Worm (Caenorhabditis elegans): ENCODE results near the gene ZK1010.2.
A peak's percentile ranks its signal among the peaks of the same experiment; 100 is the strongest.

ZK1010.2 gene

ce11 chrIII:13005161-13005560, 27.5 kb upstream of the ZK1010.2 start, which contains the start of gene snf-7:
snf-7 (plus strand) TSS chrIII:13005461.
- peak; percentile 36 for TF ChIP-seq ceh-28 (tag; optimal IDR thresholded peaks at IDR 0.05)
- TF ChIP-seq F49E8.2 (tag; optimal IDR thresholded peaks at IDR 0.05; ENCODE audit: borderline replicate concordance), result no peak
- no peak for TF ChIP-seq egl-43 (GFP tag; IDR thresholded peaks at IDR 0.05)
- no peak for TF ChIP-seq duxl-1 (tag; optimal IDR thresholded peaks at IDR 0.05; ENCODE audit: poor library complexity)

- no peak for TF ChIP-seq madf-5 (GFP tag; IDR thresholded peaks at IDR 0.05)
- peak in 1 of 2 experiments; percentile 9 for TF ChIP-seq unc-62 (GFP tag; optimal IDR thresholded peaks at IDR 0.05 in 1 of 2)
- no peak for TF ChIP-seq unc-62 (tag; optimal IDR thresholded peaks at IDR 0.05)
Measured at ce11 chrIII:13004316-13004715, 26.7 kb upstream of the ZK1010.2 start.

ce11 chrIII:13002098-13002497, 24.4 kb upstream of the ZK1010.2 start, which contains the start of gene ZK1010.10:
ZK1010.10 (plus strand) TSS chrIII:13002383.
- no peak for TF ChIP-seq nhr-28 (tag; optimal IDR thresholded peaks at IDR 0.05)
- no peak for TF ChIP-seq nhr-42 (GFP tag; IDR thresholded peaks at IDR 0.05)
- TF ChIP-seq hmg-1.1 (GFP tag; IDR thresholded peaks at IDR 0.05), result peak; percentile 58; the same call in 1 of the 2 replicates
- peak; percentile 6 for TF ChIP-seq jun-1 (tag; optimal IDR thresholded peaks at IDR 0.05)
- TF ChIP-seq Y48G9A.11 (GFP tag; IDR thresholded peaks at IDR 0.05), result no peak
- peak in 1 of 2 experiments; percentile 10 for TF ChIP-seq mdl-1 (tag; optimal IDR thresholded peaks at IDR 0.05)
- peak; percentile 43 for TF ChIP-seq nhr-6 (tag; optimal IDR thresholded peaks at IDR 0.05)
- peak; percentile 11 for TF ChIP-seq fkh-10 (GFP tag; optimal IDR thresholded peaks at IDR 0.05)
- TF ChIP-seq dmd-6 (GFP tag; IDR thresholded peaks at IDR 0.05), result peak; percentile 29; the same call in 1 of the 2 replicates
- TF ChIP-seq rbr-2 (tag; optimal IDR thresholded peaks at IDR 0.05), result peak; percentile 34
- no peak for TF ChIP-seq nhr-48 (tag; optimal IDR thresholded peaks at IDR 0.05)
- no peak for TF ChIP-seq lin-29 (GFP tag; IDR thresholded peaks at IDR 0.05)
- TF ChIP-seq aha-1 (tag), result peak; percentile 2
- TF ChIP-seq mes-2 (tag; optimal IDR thresholded peaks at IDR 0.05; ENCODE audit: poor library complexity, severe bottlenecking), result peak; percentile 66
- TF ChIP-seq lsy-2 (tag; optimal IDR thresholded peaks at IDR 0.05), result peak in 1 of 2 experiments; percentile 73

- TF ChIP-seq nhr-6 (tag; optimal IDR thresholded peaks at IDR 0.05), result peak; percentile 55
- peak; percentile 6 for TF ChIP-seq dve-1 (tag; optimal IDR thresholded peaks at IDR 0.05; ENCODE audit: insufficient read depth)
- TF ChIP-seq sdz-12 (GFP tag; optimal IDR thresholded peaks at IDR 0.05), result no peak
- TF ChIP-seq pha-4 (GFP tag; IDR thresholded peaks at IDR 0.05), result no peak
- peak; percentile 83 for TF ChIP-seq pha-4 (tag; optimal IDR thresholded peaks at IDR 0.05)
- TF ChIP-seq daf-16 (GFP tag; optimal IDR thresholded peaks at IDR 0.05), result no peak
- TF ChIP-seq daf-16 (tag; optimal IDR thresholded peaks at IDR 0.05), result peak; percentile 13
- TF ChIP-seq cey-2 (tag; optimal IDR thresholded peaks at IDR 0.05; ENCODE audit: borderline replicate concordance, insufficient read depth), result no peak
- peak; percentile 85 for TF ChIP-seq hlh-30 (tag; optimal IDR thresholded peaks at IDR 0.05; ENCODE audit: insufficient read depth)
Measured at ce11 chrIII:13000457-13000856, 22.8 kb upstream of the ZK1010.2 start, which contains the start of gene ZK1010.8. ZK1010.8 (minus strand) TSS chrIII:13000670.

- TF ChIP-seq hlh-11 (tag; optimal IDR thresholded peaks at IDR 0.05) (no peak), unc-62 (GFP tag; optimal IDR thresholded peaks at IDR 0.05 in 1 of 2) (peak in 1 of 2 experiments; percentile 70), unc-62 (tag; optimal IDR thresholded peaks at IDR 0.05) (no peak), Y48G9A.11 (GFP tag; IDR thresholded peaks at IDR 0.05) (no peak), aha-1 (tag) (peak; percentile 20), D1046.2 (GFP tag; IDR thresholded peaks at IDR 0.05) (no peak), set-16 (GFP tag; IDR thresholded peaks at IDR 0.05) (peak; percentile 67), mdt-29 (GFP tag; IDR thresholded peaks at IDR 0.05) (0 out of 2 replicates have a peak, but pooled peaks have one; percentile 23)
Measured at ce11 chrIII:12998252-12998651, 20.6 kb upstream of the ZK1010.2 start.

Data from whole organism, L4 larva.